Worm (Caenorhabditis elegans) whole organism, young adult: ENCODE measurements around the gene F35E12.6.

ENCODE experiments used
- C06A6.2 ChIP-seq: fragments of 200-800 bp; sonication (Bioruptor generic); conservative IDR thresholded peaks from 2 replicates; pipeline ENCODE4 v1.3.6; 2022; ENCODE audit warnings: missing genetic modification characterization, missing compliant biosample characterization
- D2030.7 ChIP-seq: fragments of 200-800 bp; sonication (Bioruptor generic); IDR thresholded peaks from 2 replicates; pipeline ENCODE4 v1.3.6; 2022; ENCODE audit warnings: missing genetic modification reagents, missing genetic modification characterization, missing compliant biosample characterization
- F33H1.4 ChIP-seq: fragments of 200-800 bp; sonication (Bioruptor generic); IDR thresholded peaks from 2 replicates; pipeline ENCODE4 v1.3.6; 2022; ENCODE audit warnings: missing genetic modification reagents, missing genetic modification characterization, missing compliant biosample characterization
- F57A8.1 ChIP-seq: fragments of 200-800 bp; sonication (Bioruptor generic); optimal IDR thresholded peaks from 2 replicates; lab custom pipeline; 2018; ENCODE audit warnings: mild to moderate bottlenecking, missing genetic modification characterization, moderate library complexity, missing compliant biosample characterization
- T26A5.8 ChIP-seq: sonication (generic microtip); optimal IDR thresholded peaks from 2 replicates; lab custom pipeline; 2016; ENCODE audit warnings: missing genetic modification characterization, missing compliant biosample characterization
- Y53G8AR.9 ChIP-seq: fragments of 200-800 bp; sonication (Bioruptor generic); conservative IDR thresholded peaks from 2 replicates; pipeline ENCODE4 v1.3.6; 2022; ENCODE audit warnings: missing genetic modification reagents, missing genetic modification characterization, missing compliant biosample characterization
- ZK185.1 ChIP-seq: sonication (generic microtip); optimal IDR thresholded peaks from 2 replicates; lab custom pipeline; 2016; ENCODE audit warnings: mild to moderate bottlenecking, missing genetic modification characterization, missing compliant biosample characterization; ENCODE audit not compliant: poor library complexity, severe bottlenecking
- attf-3 ChIP-seq: fragments of 200-800 bp; sonication (Bioruptor generic); conservative IDR thresholded peaks from 2 replicates; pipeline ENCODE4 v1.3.6; 2022; ENCODE audit warnings: missing genetic modification reagents, missing genetic modification characterization, missing compliant biosample characterization
- attf-5 ChIP-seq: fragments of 200-800 bp; sonication (Bioruptor generic); optimal IDR thresholded peaks from 2 replicates; lab custom pipeline; 2018; ENCODE audit warnings: mild to moderate bottlenecking, missing genetic modification characterization, missing compliant biosample characterization
- cebp-2 ChIP-seq: fragments of 200-800 bp; sonication (Bioruptor generic); IDR thresholded peaks from 2 replicates; pipeline ENCODE4 v1.3.6; 2022; ENCODE audit warnings: missing genetic modification characterization, missing compliant biosample characterization
- ceh-100 ChIP-seq: fragments of 200-800 bp; sonication (Bioruptor generic); IDR thresholded peaks from 2 replicates; pipeline ENCODE4 v1.3.6; 2022; ENCODE audit warnings: missing genetic modification reagents, missing genetic modification characterization, missing compliant biosample characterization
- ceh-27 ChIP-seq: fragments of 200-800 bp; sonication (Bioruptor generic); optimal IDR thresholded peaks from 2 replicates; lab custom pipeline; 2018; ENCODE audit warnings: mild to moderate bottlenecking, missing genetic modification characterization, moderate library complexity, missing compliant biosample characterization
- dpl-1 ChIP-seq: fragments of 150-350 bp; optimal IDR thresholded peaks from 2 replicates; lab custom pipeline; 2014; ENCODE audit warnings: missing biosample characterization, missing genetic modification reagents, missing genetic modification characterization
- egl-44 ChIP-seq: fragments of 200-800 bp; sonication (Bioruptor generic); IDR thresholded peaks from 2 replicates; pipeline ENCODE4 v1.3.6; 2022; ENCODE audit warnings: missing genetic modification reagents, missing genetic modification characterization, missing compliant biosample characterization
- lsl-1 ChIP-seq: fragments of 200-800 bp; sonication (Bioruptor generic); optimal IDR thresholded peaks from 2 replicates; lab custom pipeline; 2018; ENCODE audit warnings: mild to moderate bottlenecking, missing genetic modification characterization, moderate library complexity, missing compliant biosample characterization
- mes-4 ChIP-seq: sonication (generic microtip); optimal IDR thresholded peaks from 2 replicates; lab custom pipeline; 2016; ENCODE audit warnings: missing genotype, missing genetic modification characterization, missing compliant biosample characterization
- nhr-90 ChIP-seq: sonication (generic microtip); optimal IDR thresholded peaks from 2 replicates; lab custom pipeline; 2016; ENCODE audit warnings: missing genotype, mild to moderate bottlenecking, missing genetic modification characterization, missing compliant biosample characterization
- pbrm-1 ChIP-seq: fragments of 200-800 bp; sonication (Bioruptor generic); IDR thresholded peaks from 2 replicates; pipeline ENCODE4 v1.3.6; 2022; ENCODE audit warnings: missing genetic modification reagents, missing genetic modification characterization, missing compliant biosample characterization
- snpc-3.4 ChIP-seq: sonication (generic microtip); optimal IDR thresholded peaks from 2 replicates; lab custom pipeline; 2017; ENCODE audit warnings: missing genetic modification characterization, mild to moderate bottlenecking, missing compliant biosample characterization, antibody characterized with exemption, moderate library complexity, missing genotype, missing genetic modification reagents
- snpc-4 ChIP-seq, 5 experiments: fragments of 150-350 bp in 1 of 5; sonication (generic microtip) in 4 of 5; optimal IDR thresholded peaks; 2 replicates each; lab custom pipeline; 2014 to 2018; ENCODE audit warnings: missing genetic modification characterization in 5 of 5, missing biosample characterization in 3 of 5, antibody characterized with exemption in 2 of 5, mild to moderate bottlenecking in 2 of 5, missing compliant biosample characterization in 2 of 5, missing genotype in 2 of 5, moderate library complexity in 2 of 5, missing genetic modification reagents in 1 of 5
- tbp1 ChIP-seq: fragments of 200-800 bp; sonication (Bioruptor generic); optimal IDR thresholded peaks from 2 replicates; lab custom pipeline; 2018; ENCODE audit warnings: mild to moderate bottlenecking, missing genetic modification characterization, missing compliant biosample characterization
- tlf-1 ChIP-seq: fragments of 200-800 bp; sonication (Bioruptor generic); optimal IDR thresholded peaks from 2 replicates; lab custom pipeline; 2018; ENCODE audit warnings: mild to moderate bottlenecking, missing genetic modification characterization, missing compliant biosample characterization
- zim-3 ChIP-seq: sonication (generic microtip); optimal IDR thresholded peaks from 2 replicates; lab custom pipeline; 2017; ENCODE audit warnings: mild to moderate bottlenecking, missing genetic modification characterization, moderate library complexity, missing compliant biosample characterization

F35E12.6 gene

ce11 chrV:13689592-13689991 is 46.5 kb downstream of the F35E12.6 start, which contains the start of gene T01D3.1:
T01D3.1 (plus strand) TSS chrV:13689892.
- TF ChIP-seq ceh-100: no peak
- TF ChIP-seq T26A5.8 (tag; lab: Kevin White, UChicago): no peak
- no peak for TF ChIP-seq egl-44 (GFP tag; lab: Robert Waterston, UW)
- TF ChIP-seq tlf-1 (GFP tag; lab: Kevin White, UChicago): no peak
- no peak for TF ChIP-seq D2030.7 (GFP tag; lab: Robert Waterston, UW)
- no peak for TF ChIP-seq dpl-1
- TF ChIP-seq snpc-4 (GFP tag; optimal IDR thresholded peaks at IDR 0.05; lab: Kevin White, UChicago): no peak
- no peak for TF ChIP-seq snpc-4 (tag; optimal IDR thresholded peaks at IDR 0.05; lab: Kevin White, UChicago)
- TF ChIP-seq attf-5 (GFP tag; lab: Kevin White, UChicago): no peak
- no peak for TF ChIP-seq nhr-90 (tag; lab: Kevin White, UChicago)
- TF ChIP-seq C06A6.2 (GFP tag; lab: Robert Waterston, UW): no peak
- TF ChIP-seq F57A8.1 (GFP tag; lab: Kevin White, UChicago): no peak
- TF ChIP-seq lsl-1 (GFP tag; lab: Kevin White, UChicago): no peak
- TF ChIP-seq snpc-3.4: no peak
- TF ChIP-seq cebp-2 (GFP tag; lab: Robert Waterston, UW): no peak
- no peak for TF ChIP-seq ZK185.1 (tag; lab: Kevin White, UChicago)
- TF ChIP-seq zim-3 (tag; lab: Kevin White, UChicago): no peak
- no peak for TF ChIP-seq pbrm-1 (GFP tag; lab: Robert Waterston, UW)
- TF ChIP-seq Y53G8AR.9: no peak
- no peak for TF ChIP-seq F33H1.4 (GFP tag; lab: Robert Waterston, UW)
- no peak for TF ChIP-seq tbp1 (GFP tag; lab: Kevin White, UChicago)

ce11 chrV:13687504-13687903 is 48.5 kb downstream of the F35E12.6 start:
- TF ChIP-seq mes-4 (tag; lab: Kevin White, UChicago): no peak
- no peak for TF ChIP-seq attf-3
- TF ChIP-seq, all 124 proteins: peak for 0

ce11 chrV:13686513-13686912 is 49.5 kb downstream of the F35E12.6 start:
- no peak for TF ChIP-seq attf-5 (GFP tag; lab: Kevin White, UChicago)
- peak; percentile 32 for TF ChIP-seq ceh-27 (GFP tag; lab: Kevin White, UChicago)
